Fruit fly (Drosophila melanogaster): Measurements from ENCODE around the gene CG31908.
A peak's percentile ranks its signal among the peaks of the same experiment; 100 is the strongest.

Gene CG31908

dm6 chr2L:7050492-7051182 lies 23.4 kb upstream of the CG31908 start:
- TF ChIP-seq GATAd (GFP tag; optimal IDR thresholded peaks at IDR 0.05) (no peak), Dif (GFP tag; optimal IDR thresholded peaks at IDR 0.05; ENCODE audit: partially characterized antibody) (no peak), psq (GFP tag; optimal IDR thresholded peaks at IDR 0.05) (peak; percentile 59), sage (GFP tag; optimal IDR thresholded peaks at IDR 0.05) (no peak), lola (GFP tag; optimal IDR thresholded peaks at IDR 0.05) (no peak), rgr (GFP tag; optimal IDR thresholded peaks at IDR 0.05) (no peak), Dfd (GFP tag; optimal IDR thresholded peaks at IDR 0.05) (no peak), fru (GFP tag; optimal IDR thresholded peaks at IDR 0.05) (peak; percentile 26), jim (GFP tag; optimal IDR thresholded peaks at IDR 0.05) (no peak), Vsx2 (GFP tag; optimal IDR thresholded peaks at IDR 0.05; ENCODE audit: partially characterized antibody) (no peak), Rel (GFP tag; optimal IDR thresholded peaks at IDR 0.05) (no peak), Rel (tag; optimal IDR thresholded peaks at IDR 0.05) (no peak)

DNA sequence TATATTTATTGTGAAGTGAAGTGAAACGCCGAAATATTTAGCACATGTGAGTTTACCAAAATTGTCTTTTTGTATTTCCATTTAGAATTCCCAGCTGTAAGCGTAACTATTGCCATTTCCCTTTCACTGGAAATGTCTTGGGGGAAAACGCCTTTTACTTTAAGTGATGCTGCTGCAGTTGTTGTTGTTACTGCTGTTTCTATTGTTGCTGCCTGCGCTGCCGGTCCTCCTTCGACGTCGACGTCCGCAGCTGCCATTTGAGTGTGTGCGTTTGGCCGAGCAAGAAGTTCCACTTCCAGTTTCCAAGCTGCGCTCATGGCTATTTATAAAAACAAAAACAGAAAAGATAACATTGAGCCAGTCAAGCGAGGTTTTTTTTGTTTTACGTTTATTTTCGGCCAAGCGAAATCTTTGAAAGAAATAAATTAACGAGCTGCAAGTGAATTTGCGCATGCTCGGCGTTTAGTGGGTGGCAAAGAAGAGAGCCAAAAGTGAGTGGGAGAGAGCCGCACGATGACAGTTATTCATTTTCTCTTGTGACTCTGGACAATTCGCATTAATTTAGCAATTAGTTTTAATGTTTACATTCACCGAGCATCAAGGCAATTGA lies 22.6 kb upstream of the CG31908 start:
- TF ChIP-seq rgr (GFP tag; optimal IDR thresholded peaks at IDR 0.05) (no peak), woc (GFP tag; optimal IDR thresholded peaks at IDR 0.05) (no peak)

- TF ChIP-seq Mio (GFP tag; optimal IDR thresholded peaks at IDR 0.05) (no peak), sv (GFP tag; optimal IDR thresholded peaks at IDR 0.05) (no peak), tai (GFP tag; optimal IDR thresholded peaks at IDR 0.05) (no peak), jim (GFP tag; optimal IDR thresholded peaks at IDR 0.05) (no peak), Rel (GFP tag; optimal IDR thresholded peaks at IDR 0.05) (no peak), Rel (tag; optimal IDR thresholded peaks at IDR 0.05) (peak; percentile 41), fru (GFP tag; optimal IDR thresholded peaks at IDR 0.05) (peak; percentile 1), dl (GFP tag; optimal IDR thresholded peaks at IDR 0.05; ENCODE audit: insufficient read depth in 1 of 2, partially characterized antibody in 2 of 2) (peak in 1 of 2 experiments; percentile 39), dmrt93B (GFP tag; optimal IDR thresholded peaks at IDR 0.05) (no peak), h (GFP tag; optimal IDR thresholded peaks at IDR 0.05) (peak; percentile 16), rgr (GFP tag; optimal IDR thresholded peaks at IDR 0.05) (no peak), HLH106 (tag; optimal IDR thresholded peaks at IDR 0.05) (peak; percentile 5), Myc (optimal IDR thresholded peaks at IDR 0.05) (no peak), Hr83 (GFP tag; optimal IDR thresholded peaks at IDR 0.05; ENCODE audit: poor library complexity, severe bottlenecking) (peak; percentile 67), Vsx2 (GFP tag; optimal IDR thresholded peaks at IDR 0.05; ENCODE audit: partially characterized antibody) (no peak), OdsH (GFP tag; optimal IDR thresholded peaks at IDR 0.05) (no peak), brk (GFP tag; optimal IDR thresholded peaks at IDR 0.05) (peak; percentile 13), Dif (GFP tag; optimal IDR thresholded peaks at IDR 0.05; ENCODE audit: partially characterized antibody) (peak; percentile 60), br (GFP tag; optimal IDR thresholded peaks at IDR 0.05) (no peak), Sp1 (GFP tag; optimal IDR thresholded peaks at IDR 0.05) (peak; percentile 60), N (GFP tag; optimal IDR thresholded peaks at IDR 0.05) (no peak), CrebA (GFP tag; optimal IDR thresholded peaks at IDR 0.05; ENCODE audit: borderline replicate concordance) (no peak), CG32264 (GFP tag; optimal IDR thresholded peaks at IDR 0.05) (no peak), Hnf4 (GFP tag; optimal IDR thresholded peaks at IDR 0.05) (peak; percentile 65), sage (GFP tag; optimal IDR thresholded peaks at IDR 0.05) (no peak), woc (GFP tag; optimal IDR thresholded peaks at IDR 0.05) (peak; percentile 78), CG9705 (GFP tag; optimal IDR thresholded peaks at IDR 0.05) (no peak), Jra (GFP tag; optimal IDR thresholded peaks at IDR 0.05) (no peak), foxo (GFP tag; optimal IDR thresholded peaks at IDR 0.05) (peak; percentile 1 to 15), psq (GFP tag; optimal IDR thresholded peaks at IDR 0.05) (peak; percentile 37), Hr78 (GFP tag; optimal IDR thresholded peaks at IDR 0.05) (no peak), Dfd (GFP tag; optimal IDR thresholded peaks at IDR 0.05) (no peak), lola (GFP tag; optimal IDR thresholded peaks at IDR 0.05) (no peak), Abd-B (GFP tag; optimal IDR thresholded peaks at IDR 0.05) (no peak)
Observed at dm6 chr2L:7049009-7049647, 21.9 kb upstream of the CG31908 start.
